Worm (Caenorhabditis elegans) whole organism, L1 larva: ENCODE data around the gene eak-7.

Source experiments
- C34B4.2 ChIP-seq: sonication (generic microtip); optimal IDR thresholded peaks from 2 replicates; lab custom pipeline; 2017; ENCODE audit warnings: mild to moderate bottlenecking, missing genetic modification characterization, missing compliant biosample characterization
- F16B12.6 ChIP-seq: fragments of 150-350 bp; optimal IDR thresholded peaks from 2 replicates; lab custom pipeline; 2014; ENCODE audit warnings: missing biosample characterization, missing genetic modification characterization
- alr-1 ChIP-seq: fragments of 200-800 bp; sonication (Bioruptor generic); optimal IDR thresholded peaks from 2 replicates; lab custom pipeline; 2018; ENCODE audit warnings: borderline replicate concordance, mild to moderate bottlenecking, missing genetic modification characterization, missing compliant biosample characterization
- blmp-1 ChIP-seq: fragments of 150-350 bp; optimal IDR thresholded peaks from 2 replicates; lab custom pipeline; 2014; ENCODE audit warnings: missing biosample characterization, missing genetic modification characterization
- ceh-63 ChIP-seq: fragments of 200-800 bp; sonication (Bioruptor generic); optimal IDR thresholded peaks from 2 replicates; lab custom pipeline; 2018; ENCODE audit warnings: mild to moderate bottlenecking, missing genetic modification characterization, missing compliant biosample characterization
- ceh-82 ChIP-seq, 3 experiments: fragments of 150-350 bp in 1 of 3; sonication (generic microtip) in 2 of 3; optimal IDR thresholded peaks; 2 replicates each; lab custom pipeline; 2014 to 2017; ENCODE audit warnings: missing biosample characterization in 3 of 3, missing genetic modification characterization in 3 of 3
- ceh-88 ChIP-seq: fragments of 200-800 bp; sonication (Bioruptor generic); IDR thresholded peaks from 2 replicates; pipeline ENCODE4 v1.3.6; 2022; ENCODE audit warnings: missing genetic modification characterization, missing compliant biosample characterization
- ceh-90 ChIP-seq: sonication (generic microtip); optimal IDR thresholded peaks from 2 replicates; lab custom pipeline; 2016; ENCODE audit warnings: missing genetic modification characterization, missing compliant biosample characterization
- ces-1 ChIP-seq: fragments of 150-350 bp; optimal IDR thresholded peaks from 2 replicates; lab custom pipeline; 2014; ENCODE audit warnings: missing biosample characterization, missing genetic modification reagents, missing genetic modification characterization
- dpl-1 ChIP-seq, 3 experiments: fragments of 150-350 bp in 2 of 3; sonication (generic microtip) in 1 of 3; optimal IDR thresholded peaks; 2 replicates each; lab custom pipeline; 2014 to 2017; ENCODE audit warnings: missing biosample characterization in 3 of 3, missing genetic modification characterization in 3 of 3, missing genetic modification reagents in 3 of 3
- dsc-1 ChIP-seq: sonication (generic microtip); optimal IDR thresholded peaks from 2 replicates; lab custom pipeline; 2016; ENCODE audit warnings: mild to moderate bottlenecking, missing genetic modification characterization, missing compliant biosample characterization
- efl-1 ChIP-seq, 4 experiments: fragments of 150-350 bp; optimal IDR thresholded peaks in 3 of 4; peaks in 1 of 4; 1 replicate in 1 of 4; 2 replicates in 3 of 4; lab custom pipeline; 2014; ENCODE audit warnings: missing biosample characterization in 2 of 4, missing genetic modification characterization in 2 of 4, missing genetic modification reagents in 2 of 4
- efl-3 ChIP-seq: fragments of 200-800 bp; sonication (Bioruptor generic); optimal IDR thresholded peaks from 2 replicates; lab custom pipeline; 2018; ENCODE audit warnings: mild to moderate bottlenecking, missing genetic modification characterization, missing compliant biosample characterization
- egl-13 ChIP-seq: sonication (generic microtip); optimal IDR thresholded peaks from 2 replicates; lab custom pipeline; 2016; ENCODE audit warnings: missing genotype, missing genetic modification reagents, missing genetic modification characterization, missing compliant biosample characterization
- elt-3 ChIP-seq, 6 experiments: fragments of 150-350 bp in 1 of 6; sonication (generic microtip); optimal IDR thresholded peaks; 2 replicates each; lab custom pipeline; 2017 to 2018; ENCODE audit warnings: missing biosample characterization in 6 of 6, missing genetic modification characterization in 6 of 6, inconsistent platforms in 1 of 6
- ets-5 ChIP-seq: fragments of 200-800 bp; sonication (Bioruptor generic); IDR thresholded peaks from 2 replicates; pipeline ENCODE4 v1.3.6; 2022; ENCODE audit warnings: missing genetic modification characterization, missing compliant biosample characterization
- fkh-8 ChIP-seq: sonication (generic microtip); optimal IDR thresholded peaks from 2 replicates; lab custom pipeline; 2016; ENCODE audit warnings: mild to moderate bottlenecking, missing genetic modification characterization, missing compliant biosample characterization
- hlh-4 ChIP-seq: sonication (generic microtip); optimal IDR thresholded peaks from 2 replicates; lab custom pipeline; 2016; ENCODE audit warnings: mild to moderate bottlenecking, missing genetic modification characterization, missing compliant biosample characterization
- irx-1 ChIP-seq: sonication (generic microtip); optimal IDR thresholded peaks from 2 replicates; lab custom pipeline; 2016; ENCODE audit warnings: missing genetic modification characterization, missing compliant biosample characterization
- isw-1 ChIP-seq: fragments of 200-800 bp; sonication (Bioruptor generic); IDR thresholded peaks from 2 replicates; pipeline ENCODE4 v1.3.6; 2022; ENCODE audit warnings: missing genetic modification characterization, missing compliant biosample characterization
- lin-13 ChIP-seq: fragments of 150-350 bp; optimal IDR thresholded peaks from 2 replicates; lab custom pipeline; 2014; ENCODE audit warnings: missing biosample characterization, missing genetic modification reagents, missing genetic modification characterization
- lin-14 ChIP-seq: fragments of 200-800 bp; sonication (Bioruptor generic); optimal IDR thresholded peaks from 2 replicates; lab custom pipeline; 2018; ENCODE audit warnings: mild to moderate bottlenecking, missing genetic modification characterization, moderate library complexity, missing compliant biosample characterization
- lin-15B ChIP-seq: fragments of 150-350 bp; sonication (generic microtip); optimal IDR thresholded peaks from 3 replicates; lab custom pipeline; 2014; ENCODE audit warnings: missing biosample characterization, missing genetic modification characterization
- lin-35 ChIP-seq, 2 experiments: fragments of 150-350 bp; optimal IDR thresholded peaks; 2 replicates each; lab custom pipeline; 2014; ENCODE audit warnings: missing biosample characterization in 2 of 2, missing genetic modification characterization in 2 of 2, missing genetic modification reagents in 2 of 2
- lir-3 ChIP-seq: sonication (generic microtip); optimal IDR thresholded peaks from 2 replicates; lab custom pipeline; 2016; ENCODE audit warnings: mild to moderate bottlenecking, missing genetic modification characterization, moderate library complexity, missing compliant biosample characterization; ENCODE audit not compliant: poor library complexity
- mab-9 ChIP-seq: fragments of 200-800 bp; sonication (Bioruptor generic); IDR thresholded peaks from 2 replicates; pipeline ENCODE4 v1.3.6; 2022; ENCODE audit warnings: missing genetic modification reagents, missing genetic modification characterization, missing compliant biosample characterization
- mdl-1 ChIP-seq, 2 experiments: fragments of 150-350 bp; optimal IDR thresholded peaks; 2 replicates each; lab custom pipeline; 2014 to 2017; ENCODE audit warnings: missing biosample characterization in 2 of 2, missing genetic modification characterization in 2 of 2, inconsistent platforms in 1 of 2
- mef-2 ChIP-seq: fragments of 150-350 bp; optimal IDR thresholded peaks from 2 replicates; lab custom pipeline; 2014; ENCODE audit warnings: missing biosample characterization, missing genetic modification characterization
- nhr-12 ChIP-seq: sonication (generic microtip); optimal IDR thresholded peaks from 2 replicates; lab custom pipeline; 2017; ENCODE audit warnings: missing biosample characterization, missing genetic modification characterization
- nhr-71 ChIP-seq: sonication (generic microtip); optimal IDR thresholded peaks from 2 replicates; lab custom pipeline; 2016; ENCODE audit warnings: mild to moderate bottlenecking, missing genetic modification characterization, moderate library complexity, missing compliant biosample characterization
- nhr-77 ChIP-seq: fragments of 150-350 bp; optimal IDR thresholded peaks from 2 replicates; lab custom pipeline; 2014; ENCODE audit warnings: missing biosample characterization, missing genetic modification characterization
- nhr-84 ChIP-seq: sonication (generic microtip); optimal IDR thresholded peaks from 2 replicates; lab custom pipeline; 2017; ENCODE audit warnings: missing biosample characterization, missing genetic modification characterization
- rnt-1 ChIP-seq: sonication (generic microtip); optimal IDR thresholded peaks from 2 replicates; lab custom pipeline; 2016; ENCODE audit warnings: mild to moderate bottlenecking, missing genetic modification characterization, moderate library complexity, missing compliant biosample characterization
- skn-1 ChIP-seq: fragments of 150-350 bp; optimal IDR thresholded peaks from 2 replicates; lab custom pipeline; 2014; ENCODE audit warnings: missing biosample characterization, missing genetic modification characterization
- snu-23 ChIP-seq: sonication (generic microtip); optimal IDR thresholded peaks from 2 replicates; lab custom pipeline; 2016; ENCODE audit warnings: missing genetic modification characterization, missing compliant biosample characterization
- sox-4 ChIP-seq: sonication (generic microtip); optimal IDR thresholded peaks from 2 replicates; lab custom pipeline; 2016; ENCODE audit warnings: missing genetic modification characterization, missing compliant biosample characterization
- sup-37 ChIP-seq: fragments of 200-800 bp; sonication (Bioruptor generic); optimal IDR thresholded peaks from 2 replicates; lab custom pipeline; 2018; ENCODE audit warnings: mild to moderate bottlenecking, missing genetic modification characterization, missing compliant biosample characterization
- swsn-7 ChIP-seq: sonication (generic microtip); optimal IDR thresholded peaks from 2 replicates; lab custom pipeline; 2016; ENCODE audit warnings: missing genetic modification characterization, missing compliant biosample characterization
- tbx-2 ChIP-seq: sonication (generic microtip); optimal IDR thresholded peaks from 2 replicates; lab custom pipeline; 2016; ENCODE audit warnings: missing genetic modification characterization, missing compliant biosample characterization
- tlp-1 ChIP-seq: fragments of 150-350 bp; optimal IDR thresholded peaks from 2 replicates; lab custom pipeline; 2014; ENCODE audit warnings: missing biosample characterization, missing genetic modification characterization
- unc-30 ChIP-seq: sonication (generic microtip); optimal IDR thresholded peaks from 2 replicates; lab custom pipeline; 2017; ENCODE audit warnings: missing biosample characterization, missing genetic modification characterization
- unc-62 ChIP-seq: fragments of 150-350 bp; optimal IDR thresholded peaks from 2 replicates; lab custom pipeline; 2014; ENCODE audit warnings: missing biosample characterization, missing genetic modification reagents, missing genetic modification characterization
- unc-98 ChIP-seq: fragments of 200-800 bp; sonication (Bioruptor generic); IDR thresholded peaks from 2 replicates; pipeline ENCODE4 v1.3.6; 2022; ENCODE audit warnings: missing genetic modification characterization, missing compliant biosample characterization
- zag-1 ChIP-seq: fragments of 150-350 bp; optimal IDR thresholded peaks from 2 replicates; lab custom pipeline; 2014; ENCODE audit warnings: missing biosample characterization, missing genetic modification characterization
- ztf-11 ChIP-seq, 2 experiments: sonication (generic microtip); optimal IDR thresholded peaks; 2 replicates each; lab custom pipeline; 2016 to 2017; ENCODE audit warnings: missing genetic modification characterization in 2 of 2, missing biosample characterization in 1 of 2, missing compliant biosample characterization in 1 of 2

Gene eak-7

ce11 chrIV:12570546-12570945 lies 4.8 kb upstream of the eak-7 start:
- TF ChIP-seq lir-3 (tag; lab: Kevin White, UChicago) (no peak), egl-13 (tag; lab: Kevin White, UChicago) (no peak), swsn-7 (tag; lab: Kevin White, UChicago) (no peak), nhr-71 (tag; lab: Kevin White, UChicago) (no peak), lin-14 (no peak), unc-98 (GFP tag; lab: Robert Waterston, UW) (no peak), snu-23 (GFP tag; lab: Kevin White, UChicago) (no peak), mab-9 (no peak), ets-5 (GFP tag; lab: Robert Waterston, UW) (no peak)

DNA sequence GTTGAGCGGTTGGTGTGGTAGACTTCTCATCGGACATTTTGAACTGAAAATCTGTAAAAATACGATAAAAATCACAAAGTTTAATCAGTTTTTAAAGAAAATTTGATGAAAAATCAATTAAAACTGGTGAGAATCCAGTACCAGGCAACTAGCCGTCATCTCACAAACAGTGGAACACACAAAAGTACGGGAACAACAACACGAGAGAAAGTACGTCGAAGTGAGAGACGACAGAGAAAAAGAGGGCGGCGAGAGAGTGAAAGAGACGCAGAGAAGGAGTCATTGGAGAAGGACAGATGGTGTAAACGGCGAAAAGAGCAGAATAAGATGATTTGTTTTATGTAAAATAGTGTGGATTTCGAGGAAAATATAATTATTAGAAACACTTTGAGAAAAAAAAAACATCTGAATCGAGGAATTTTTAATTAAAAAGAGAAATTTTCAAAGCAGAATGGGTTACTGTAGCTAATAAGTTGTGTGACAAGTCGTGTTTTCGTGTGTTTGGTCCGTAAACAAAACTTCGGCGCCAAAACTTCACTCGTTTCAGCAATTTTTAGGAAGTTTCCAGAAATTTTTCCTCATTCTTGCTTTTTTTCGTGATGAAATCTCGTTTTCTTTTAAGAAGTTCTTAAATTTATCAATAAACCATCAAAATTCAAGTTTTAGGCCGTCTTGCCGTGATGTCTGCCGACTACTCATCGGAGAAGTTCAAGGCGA lies 1.6 kb upstream of the eak-7 start, which contains the start of the genes hsb-1 and let-99:
Gene hsb-1, minus strand, starts transcription at position 51 of the 717 bp plus-strand sequence.
Gene let-99, plus strand, starts transcription at position 667 of the 717 bp plus-strand sequence.
- TF ChIP-seq ceh-82 (tag; optimal IDR thresholded peaks at IDR 0.05; lab: Kevin White, UChicago) (peak in 2 of 3 experiments; percentile 12 to 21), rnt-1 (tag; lab: Kevin White, UChicago) (peak; percentile 66), blmp-1 (tag; lab: Kevin White, UChicago) (peak; percentile 19), sup-37 (no peak), dpl-1 (GFP tag; optimal IDR thresholded peaks at IDR 0.05; lab: Kevin White, UChicago) (peak; percentile 1 to 52 (median 52)), alr-1 (no peak), swsn-7 (tag; lab: Kevin White, UChicago) (peak; percentile 27), efl-1 (optimal IDR thresholded peaks at IDR 0.05; lab: Kevin White, UChicago) (peak; percentile 69 to 84), efl-1 (GFP tag; optimal IDR thresholded peaks at IDR 0.05 in 1 of 2; lab: Kevin White, UChicago) (peak; percentile 40 to 83), lin-14 (peak; percentile 84), lin-35 (GFP tag; optimal IDR thresholded peaks at IDR 0.05; lab: Kevin White, UChicago) (peak; percentile 33 to 51)

DNA sequence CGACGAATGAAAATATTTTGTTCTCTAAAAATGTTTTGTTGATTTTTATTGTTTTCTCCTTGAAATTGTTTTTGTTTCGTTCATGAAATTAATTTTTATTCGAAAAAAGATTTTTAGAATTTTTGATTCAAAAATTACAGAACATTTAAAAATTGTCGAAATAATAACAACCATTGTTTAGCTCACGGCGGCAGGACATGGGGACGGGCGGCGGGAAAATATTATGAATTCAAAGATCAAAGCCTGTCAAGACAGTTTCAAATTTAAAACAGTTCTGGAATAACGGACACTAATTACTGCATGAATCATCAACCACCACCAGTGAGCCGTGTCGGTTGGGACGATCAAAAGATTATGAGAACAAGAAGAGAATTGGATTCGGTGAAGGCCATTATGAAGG lies 5.2 kb downstream of the eak-7 start, which contains the start of gene snb-7:
Gene snb-7, plus strand, starts transcription at position 301 of the 400 bp plus-strand sequence.
- TF ChIP-seq efl-3 (no peak), nhr-84 (no peak), sox-4 (no peak), dsc-1 (no peak), lin-15B (no peak), nhr-77 (tag; lab: Kevin White, UChicago) (no peak), mef-2 (tag; lab: Kevin White, UChicago) (no peak), tlp-1 (no peak), ceh-88 (GFP tag; lab: Robert Waterston, UW) (no peak), lin-14 (no peak), ceh-63 (GFP tag; lab: Kevin White, UChicago) (no peak), zag-1 (tag; lab: Kevin White, UChicago) (no peak), unc-62 (GFP tag; lab: Kevin White, UChicago) (no peak), mdl-1 (tag; optimal IDR thresholded peaks at IDR 0.05; lab: Kevin White, UChicago) (no peak), lin-13 (GFP tag; lab: Kevin White, UChicago) (no peak), C34B4.2 (tag; lab: Kevin White, UChicago) (no peak), elt-3 (tag; optimal IDR thresholded peaks at IDR 0.05; lab: Kevin White, UChicago) (no peak), nhr-12 (tag; lab: Kevin White, UChicago) (no peak), fkh-8 (no peak)

ce11 chrIV:12558925-12559450 lies 6.8 kb downstream of the eak-7 start, which contains the start of the genes ZK795.2 and ZK795.3:
TSS of gene ZK795.2 (minus strand) at chrIV:12558975.
TSS of gene ZK795.3 (plus strand) at chrIV:12559365.
- peak; percentile 81 for TF ChIP-seq nhr-71 (tag; lab: Kevin White, UChicago)
- TF ChIP-seq irx-1 (tag; lab: Kevin White, UChicago), result peak; percentile 56
- peak; percentile 73 for TF ChIP-seq rnt-1 (tag; lab: Kevin White, UChicago)
- TF ChIP-seq ceh-90, result peak; percentile 47
- TF ChIP-seq ces-1, result no peak
- TF ChIP-seq hlh-4 (tag; lab: Kevin White, UChicago), result no peak
- TF ChIP-seq unc-30 (tag; lab: Kevin White, UChicago), result no peak
- no peak for TF ChIP-seq mab-9
- TF ChIP-seq F16B12.6 (tag; lab: Kevin White, UChicago), result peak; percentile 97
- TF ChIP-seq fkh-8, result no peak
- TF ChIP-seq alr-1, result no peak
- TF ChIP-seq skn-1, result peak; percentile 78
- no peak for TF ChIP-seq tlp-1
- TF ChIP-seq isw-1 (GFP tag; lab: Robert Waterston, UW), result peak; percentile 47
- peak; percentile 58 for TF ChIP-seq blmp-1 (tag; lab: Kevin White, UChicago)
- TF ChIP-seq tbx-2 (tag; lab: Kevin White, UChicago), result peak; percentile 62
- peak; percentile 72 for TF ChIP-seq swsn-7 (tag; lab: Kevin White, UChicago)
- TF ChIP-seq ztf-11 (tag; optimal IDR thresholded peaks at IDR 0.05; lab: Kevin White, UChicago), result no peak
- TF ChIP-seq nhr-12 (tag; lab: Kevin White, UChicago), result no peak
